Worm (Caenorhabditis elegans) whole organism, L4 larva: ENCODE data around the gene F59B10.2.

Experiments used
- D1046.2 ChIP-seq: fragments of 200-800 bp; sonication (Bioruptor generic); IDR thresholded peaks from 2 replicates; pipeline ENCODE4 v1.3.6; 2022; ENCODE audit warnings: missing genetic modification characterization, missing compliant biosample characterization
- F44E2.7 ChIP-seq: fragments of 200-800 bp; sonication (Bioruptor generic); IDR thresholded peaks from 2 replicates; pipeline ENCODE4 v2.1.2; 2022; ENCODE audit warnings: missing genetic modification characterization, missing compliant biosample characterization
- F49E8.2 ChIP-seq: sonication (generic microtip); optimal IDR thresholded peaks from 2 replicates; lab custom pipeline; 2016; ENCODE audit warnings: missing compliant biosample characterization, mild to moderate bottlenecking, missing genetic modification characterization, borderline replicate concordance
- T20F7.1 ChIP-seq: fragments of 200-800 bp; sonication (Bioruptor generic); optimal IDR thresholded peaks from 2 replicates; lab custom pipeline; 2018; ENCODE audit warnings: mild to moderate bottlenecking, missing genetic modification characterization, missing compliant biosample characterization
- T26A8.4 ChIP-seq: fragments of 200-800 bp; sonication (Bioruptor generic); IDR thresholded peaks from 2 replicates; pipeline ENCODE4 v1.3.6; 2022; ENCODE audit warnings: missing genetic modification characterization, missing compliant biosample characterization
- Y105C5A.15 ChIP-seq: fragments of 200-800 bp; sonication (Bioruptor generic); IDR thresholded peaks from 2 replicates; pipeline ENCODE4 v1.3.6; 2022; ENCODE audit warnings: missing genetic modification characterization, missing compliant biosample characterization
- Y48G9A.11 ChIP-seq: fragments of 200-800 bp; sonication (Bioruptor generic); IDR thresholded peaks from 2 replicates; pipeline ENCODE4 v1.3.6; 2022; ENCODE audit warnings: missing genetic modification reagents, missing genetic modification characterization, missing compliant biosample characterization
- Y75B8A.6 ChIP-seq: fragments of 200-800 bp; sonication (Bioruptor generic); IDR thresholded peaks from 2 replicates; pipeline ENCODE4 v1.3.6; 2022; ENCODE audit warnings: missing genetic modification reagents, missing genetic modification characterization, missing compliant biosample characterization
- aha-1 ChIP-seq: fragments of 150-350 bp; peaks from one replicate; lab custom pipeline; 2014; ENCODE audit warnings: missing biosample characterization, missing genetic modification characterization
- ama-1 ChIP-seq: fragments of 150-350 bp; optimal IDR thresholded peaks from 2 replicates; lab custom pipeline; 2014; ENCODE audit warnings: inconsistent platforms, mixed read lengths
- arid-1 ChIP-seq: fragments of 200-800 bp; sonication (Bioruptor generic); conservative IDR thresholded peaks from 2 replicates; pipeline ENCODE4 v1.3.6; 2022; ENCODE audit warnings: missing genetic modification reagents, missing genetic modification characterization, missing compliant biosample characterization
- ceh-62 ChIP-seq: sonication (generic microtip); optimal IDR thresholded peaks from 2 replicates; lab custom pipeline; 2017; ENCODE audit warnings: missing biosample characterization, missing genetic modification characterization
- ces-1 ChIP-seq: fragments of 150-350 bp; sonication (generic microtip); optimal IDR thresholded peaks from 4 replicates; lab custom pipeline; 2014; ENCODE audit warnings: missing biosample characterization, missing genetic modification reagents, missing genetic modification characterization
- cey-2 ChIP-seq: sonication (generic microtip); optimal IDR thresholded peaks from 3 replicates; lab custom pipeline; 2017; ENCODE audit warnings: missing genetic modification characterization, mild to moderate bottlenecking, missing compliant biosample characterization, antibody characterized with exemption, borderline replicate concordance; ENCODE audit not compliant: insufficient read depth
- ctbp-1 ChIP-seq: fragments of 200-800 bp; sonication (Bioruptor generic); IDR thresholded peaks from 2 replicates; pipeline ENCODE4 v1.3.6; 2022; ENCODE audit warnings: missing genetic modification reagents, missing genetic modification characterization, missing compliant biosample characterization
- daf-16 ChIP-seq, 3 experiments: sonication (generic microtip); optimal IDR thresholded peaks; 2 replicates each; lab custom pipeline; 2016 to 2017; ENCODE audit warnings: missing genetic modification characterization in 3 of 3, missing genetic modification reagents in 3 of 3, mild to moderate bottlenecking in 2 of 3, missing compliant biosample characterization in 2 of 3, missing biosample characterization in 1 of 3, moderate library complexity in 1 of 3
- daf-19 ChIP-seq: fragments of 200-800 bp; sonication (Bioruptor generic); conservative IDR thresholded peaks from 2 replicates; pipeline ENCODE4 v1.3.6; 2022; ENCODE audit warnings: missing genetic modification characterization, missing compliant biosample characterization
- dmd-8 ChIP-seq: fragments of 200-800 bp; sonication (Bioruptor generic); IDR thresholded peaks from 2 replicates; pipeline ENCODE4 v1.3.6; 2022; ENCODE audit warnings: missing genetic modification characterization, missing compliant biosample characterization
- dpl-1 ChIP-seq: fragments of 150-350 bp; optimal IDR thresholded peaks from 2 replicates; lab custom pipeline; 2014; ENCODE audit warnings: missing biosample characterization, missing genetic modification reagents, missing genetic modification characterization
- egl-43 ChIP-seq: fragments of 200-800 bp; sonication (Bioruptor generic); IDR thresholded peaks from 2 replicates; pipeline ENCODE4 v1.3.6; 2022; ENCODE audit warnings: missing genetic modification reagents, missing genetic modification characterization, missing compliant biosample characterization
- fkh-10 ChIP-seq: fragments of 150-350 bp; optimal IDR thresholded peaks from 2 replicates; lab custom pipeline; 2014; ENCODE audit warnings: missing biosample characterization, missing genetic modification reagents, missing genetic modification characterization
- gei-8 ChIP-seq: fragments of 200-800 bp; sonication (Bioruptor generic); optimal IDR thresholded peaks from 2 replicates; lab custom pipeline; 2018; ENCODE audit warnings: mild to moderate bottlenecking, missing genetic modification characterization, missing compliant biosample characterization
- hif-1 ChIP-seq, 2 experiments: sonication (generic microtip); optimal IDR thresholded peaks; 2 replicates each; lab custom pipeline; 2016 to 2017; ENCODE audit warnings: missing compliant biosample characterization in 2 of 2, missing genetic modification characterization in 2 of 2, missing genetic modification reagents in 2 of 2, missing genotype in 2 of 2, mild to moderate bottlenecking in 1 of 2
- hlh-30 ChIP-seq: sonication (generic microtip); optimal IDR thresholded peaks from 2 replicates; lab custom pipeline; 2017; ENCODE audit warnings: antibody characterized with exemption, mild to moderate bottlenecking, missing genetic modification characterization, missing compliant biosample characterization; ENCODE audit not compliant: insufficient read depth
- jun-1 ChIP-seq: fragments of 150-350 bp; optimal IDR thresholded peaks from 2 replicates; lab custom pipeline; 2014; ENCODE audit warnings: missing biosample characterization, missing genetic modification reagents, missing genetic modification characterization
- lim-7 ChIP-seq: fragments of 200-800 bp; sonication (Bioruptor generic); IDR thresholded peaks from 2 replicates; pipeline ENCODE4 v1.3.6; 2022; ENCODE audit warnings: missing genetic modification characterization, missing compliant biosample characterization
- lin-13 ChIP-seq: fragments of 150-350 bp; optimal IDR thresholded peaks from 2 replicates; lab custom pipeline; 2014; ENCODE audit warnings: missing biosample characterization, missing genetic modification reagents, missing genetic modification characterization
- lin-15B ChIP-seq: fragments of 150-350 bp; sonication (generic microtip); optimal IDR thresholded peaks from 3 replicates; lab custom pipeline; 2014; ENCODE audit warnings: missing biosample characterization, missing genetic modification characterization
- lin-39 ChIP-seq: fragments of 150-350 bp; optimal IDR thresholded peaks from 2 replicates; lab custom pipeline; 2014; ENCODE audit warnings: missing biosample characterization, missing genetic modification reagents, missing genetic modification characterization
- lir-3 ChIP-seq: sonication (generic microtip); optimal IDR thresholded peaks from 2 replicates; lab custom pipeline; 2016; ENCODE audit warnings: mild to moderate bottlenecking, missing genetic modification characterization, missing compliant biosample characterization
- madf-9 ChIP-seq: fragments of 200-800 bp; sonication (Bioruptor generic); conservative IDR thresholded peaks from 2 replicates; pipeline ENCODE4 v1.3.6; 2022; ENCODE audit warnings: missing genetic modification reagents, missing genetic modification characterization, missing compliant biosample characterization
- mdl-1 ChIP-seq, 2 experiments: fragments of 150-350 bp in 1 of 2; sonication (generic microtip) in 1 of 2; optimal IDR thresholded peaks; 2 replicates each; lab custom pipeline; 2014 to 2017; ENCODE audit warnings: missing biosample characterization in 2 of 2, missing genetic modification characterization in 2 of 2
- mdt-29 ChIP-seq: fragments of 200-800 bp; sonication (Bioruptor generic); IDR thresholded peaks from 2 replicates; pipeline ENCODE4 v1.3.6; 2022; ENCODE audit warnings: missing genetic modification reagents, missing genetic modification characterization, missing compliant biosample characterization
- mes-2 ChIP-seq: sonication (generic microtip); optimal IDR thresholded peaks from 2 replicates; lab custom pipeline; 2016; ENCODE audit warnings: missing genotype, mild to moderate bottlenecking, missing genetic modification characterization, missing compliant biosample characterization; ENCODE audit not compliant: poor library complexity, severe bottlenecking
- mxl-2 ChIP-seq: fragments of 200-800 bp; sonication (Bioruptor generic); conservative IDR thresholded peaks from 2 replicates; pipeline ENCODE4 v1.3.6; 2022; ENCODE audit warnings: missing genetic modification reagents, missing genetic modification characterization, missing compliant biosample characterization
- nhr-10 ChIP-seq: fragments of 150-350 bp; optimal IDR thresholded peaks from 2 replicates; lab custom pipeline; 2014; ENCODE audit warnings: missing biosample characterization, missing genetic modification characterization
- nhr-11 ChIP-seq: fragments of 150-350 bp; optimal IDR thresholded peaks from 2 replicates; lab custom pipeline; 2014; ENCODE audit warnings: missing biosample characterization, missing genetic modification characterization
- nhr-76 ChIP-seq: fragments of 150-350 bp; optimal IDR thresholded peaks from 2 replicates; lab custom pipeline; 2014; ENCODE audit warnings: missing biosample characterization, missing genetic modification characterization
- php-3 ChIP-seq: fragments of 200-800 bp; sonication (Bioruptor generic); IDR thresholded peaks from 2 replicates; pipeline ENCODE4 v1.3.6; 2022; ENCODE audit warnings: missing genetic modification reagents, missing genetic modification characterization, missing compliant biosample characterization
- rbr-2 ChIP-seq: sonication (generic microtip); optimal IDR thresholded peaks from 2 replicates; lab custom pipeline; 2016; ENCODE audit warnings: missing genotype, missing genetic modification characterization, missing compliant biosample characterization
- saeg-2 ChIP-seq: fragments of 200-800 bp; sonication (Bioruptor generic); IDR thresholded peaks from 2 replicates; pipeline ENCODE4 v1.3.6; 2022; ENCODE audit warnings: missing genetic modification reagents, missing genetic modification characterization, missing compliant biosample characterization
- set-16 ChIP-seq: fragments of 200-800 bp; sonication (Bioruptor generic); IDR thresholded peaks from 2 replicates; pipeline ENCODE4 v1.3.6; 2022; ENCODE audit warnings: missing genetic modification reagents, missing genetic modification characterization, missing compliant biosample characterization
- snpc-1.2 ChIP-seq: fragments of 200-800 bp; sonication (Bioruptor generic); IDR thresholded peaks from 2 replicates; pipeline ENCODE4 v1.3.6; 2022; ENCODE audit warnings: missing genetic modification reagents, missing genetic modification characterization, missing compliant biosample characterization
- spr-1 ChIP-seq: sonication (generic microtip); optimal IDR thresholded peaks from 2 replicates; lab custom pipeline; 2016; ENCODE audit warnings: mild to moderate bottlenecking, missing genetic modification characterization, missing compliant biosample characterization
- spr-3 ChIP-seq: fragments of 200-800 bp; sonication (Bioruptor generic); optimal IDR thresholded peaks from 2 replicates; lab custom pipeline; 2018; ENCODE audit warnings: mild to moderate bottlenecking, missing genetic modification characterization, missing compliant biosample characterization
- tra-1 ChIP-seq: fragments of 200-800 bp; sonication (Bioruptor generic); IDR thresholded peaks from 2 replicates; pipeline ENCODE4 v1.3.6; 2022; ENCODE audit warnings: missing genetic modification reagents, missing genetic modification characterization, missing compliant biosample characterization
- unc-130 ChIP-seq: sonication (generic microtip); optimal IDR thresholded peaks from 2 replicates; lab custom pipeline; 2016; ENCODE audit warnings: missing genetic modification reagents, missing genetic modification characterization, missing compliant biosample characterization
- unc-39 ChIP-seq: sonication (generic microtip); optimal IDR thresholded peaks from 2 replicates; lab custom pipeline; 2017; ENCODE audit warnings: missing biosample characterization, missing genetic modification characterization
- zfp-3 ChIP-seq: fragments of 200-800 bp; sonication (Bioruptor generic); conservative IDR thresholded peaks from 2 replicates; pipeline ENCODE4 v1.3.6; 2022; ENCODE audit warnings: missing genetic modification reagents, missing genetic modification characterization, missing compliant biosample characterization
- zip-11 ChIP-seq: fragments of 200-800 bp; sonication (Bioruptor generic); IDR thresholded peaks from 2 replicates; pipeline ENCODE4 v1.3.6; 2022; ENCODE audit warnings: missing genetic modification characterization, missing compliant biosample characterization

Gene F59B10.2

DNA sequence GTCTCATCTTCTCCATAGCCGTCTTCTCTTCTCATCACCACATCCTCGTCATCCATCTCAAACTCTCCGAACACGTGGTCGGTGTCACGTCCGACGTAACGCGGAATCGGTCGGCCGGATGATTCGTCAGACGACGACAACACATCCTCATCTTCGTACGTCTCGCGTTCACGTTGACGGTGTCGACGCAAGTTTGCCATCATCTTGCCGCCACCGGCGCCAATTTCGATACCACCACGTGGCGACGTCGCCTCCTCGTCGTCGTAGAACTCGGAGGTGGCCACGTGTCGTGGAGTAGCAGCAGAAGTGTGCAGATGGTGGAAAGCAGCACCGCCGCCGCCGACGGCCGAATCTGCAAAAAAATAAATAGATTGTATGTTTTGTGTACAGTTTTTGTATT is 37.7 kb upstream of the F59B10.2 start:
- peak; percentile 93 for TF ChIP-seq set-16 (GFP tag; lab: Robert Waterston, UW)
- no peak for TF ChIP-seq dpl-1
- peak; percentile 37; the same call in 1 of the 2 replicates for TF ChIP-seq arid-1 (GFP tag; lab: Robert Waterston, UW)
- TF ChIP-seq daf-16 (GFP tag; optimal IDR thresholded peaks at IDR 0.05; lab: Kevin White, UChicago) = no peak
- TF ChIP-seq daf-16 (tag; optimal IDR thresholded peaks at IDR 0.05; lab: Kevin White, UChicago) = no peak
- TF ChIP-seq fkh-10 (GFP tag; lab: Kevin White, UChicago) = no peak
- no peak for TF ChIP-seq ama-1 (lab: Kevin White, UChicago)
- peak; percentile 59; the same call in 1 of the 2 replicates for TF ChIP-seq mdt-29 (GFP tag; lab: Robert Waterston, UW)
- TF ChIP-seq egl-43 (GFP tag; lab: Robert Waterston, UW) = peak; percentile 85
- peak; percentile 45 for TF ChIP-seq Y48G9A.11
- TF ChIP-seq F44E2.7 (GFP tag; lab: Robert Waterston, UW) = no peak
- TF ChIP-seq hlh-30 (tag; lab: Kevin White, UChicago) = no peak
- no peak for TF ChIP-seq ceh-62 (tag; lab: Kevin White, UChicago)
- no peak for TF ChIP-seq spr-3 (GFP tag; lab: Kevin White, UChicago)
- peak; percentile 45 for TF ChIP-seq spr-1 (tag; lab: Kevin White, UChicago)
- no peak for TF ChIP-seq jun-1
- TF ChIP-seq F49E8.2 (tag; lab: Kevin White, UChicago) = no peak
- peak; percentile 39; the same call in 1 of the 2 replicates for TF ChIP-seq tra-1
- TF ChIP-seq lim-7 (GFP tag; lab: Robert Waterston, UW) = peak; percentile 54
- no peak for TF ChIP-seq mxl-2 (GFP tag; lab: Robert Waterston, UW)
- peak; percentile 26; the same call in 1 of the 2 replicates for TF ChIP-seq madf-9 (GFP tag; lab: Robert Waterston, UW)
- no peak for TF ChIP-seq lin-15B
- 0 out of 2 replicates have a peak, but pooled peaks have one; percentile 22 for TF ChIP-seq php-3 (GFP tag; lab: Robert Waterston, UW)
- TF ChIP-seq nhr-11 = no peak
- no peak for TF ChIP-seq lin-13
- peak; percentile 76; the same call in 1 of the 2 replicates for TF ChIP-seq D1046.2
- TF ChIP-seq rbr-2 (tag; lab: Kevin White, UChicago) = peak; percentile 34
- TF ChIP-seq dmd-8 (GFP tag; lab: Robert Waterston, UW) = peak; percentile 81
- TF ChIP-seq ctbp-1 = peak; percentile 54
- no peak for TF ChIP-seq T20F7.1 (GFP tag; lab: Kevin White, UChicago)
- no peak for TF ChIP-seq lir-3 (tag; lab: Kevin White, UChicago)
- no peak for TF ChIP-seq zip-11 (GFP tag; lab: Robert Waterston, UW)
- TF ChIP-seq hif-1 (tag; optimal IDR thresholded peaks at IDR 0.05; lab: Kevin White, UChicago) = peak in 1 of 2 experiments; percentile 55
- no peak for TF ChIP-seq mdl-1 (tag; optimal IDR thresholded peaks at IDR 0.05; lab: Kevin White, UChicago)
- TF ChIP-seq snpc-1.2 (GFP tag; lab: Robert Waterston, UW) = no peak; the same call in 1 of the 2 replicates
- no peak for TF ChIP-seq mes-2 (tag; lab: Kevin White, UChicago)
- peak; percentile 69 for TF ChIP-seq zfp-3
- TF ChIP-seq nhr-76 (tag; lab: Kevin White, UChicago) = no peak
- no peak for TF ChIP-seq cey-2 (tag; lab: Kevin White, UChicago)
- no peak for TF ChIP-seq unc-130 (GFP tag; lab: Kevin White, UChicago)
- TF ChIP-seq nhr-10 = no peak
- no peak for TF ChIP-seq daf-19 (GFP tag; lab: Robert Waterston, UW)
- peak; percentile 35; the same call in 1 of the 2 replicates for TF ChIP-seq Y75B8A.6
- peak; percentile 50 for TF ChIP-seq T26A8.4 (GFP tag; lab: Robert Waterston, UW)
- 0 out of 2 replicates have a peak, but pooled peaks have one; percentile 56 for TF ChIP-seq saeg-2 (GFP tag; lab: Robert Waterston, UW)
- TF ChIP-seq aha-1 (tag; lab: Kevin White, UChicago) = no peak
- TF ChIP-seq unc-39 (tag; lab: Kevin White, UChicago) = no peak
- TF ChIP-seq ces-1 (GFP tag; lab: Kevin White, UChicago) = no peak
- no peak for TF ChIP-seq lin-39 (tag; lab: Kevin White, UChicago)
- TF ChIP-seq gei-8 = peak; percentile 3
- TF ChIP-seq Y105C5A.15 = no peak
